Worm (Caenorhabditis elegans): ENCODE measurements around the gene T02E9.6.

ce11 chrV:11380571-11380970 is 46.5 kb upstream of the T02E9.6 start:
- TF ChIP-seq hlh-30 (tag; optimal IDR thresholded peaks at IDR 0.05; ENCODE audit: insufficient read depth) (no peak), lin-39 (tag; optimal IDR thresholded peaks at IDR 0.05) (no peak), madf-5 (GFP tag; IDR thresholded peaks at IDR 0.05) (no peak), R02D3.7 (tag; optimal IDR thresholded peaks at IDR 0.05) (no peak), ceh-20 (GFP tag; IDR thresholded peaks at IDR 0.05) (no peak), F49E8.2 (tag; optimal IDR thresholded peaks at IDR 0.05; ENCODE audit: borderline replicate concordance) (no peak), ama-1 (optimal IDR thresholded peaks at IDR 0.05) (no peak), pha-4 (GFP tag; IDR thresholded peaks at IDR 0.05) (no peak), pha-4 (tag; optimal IDR thresholded peaks at IDR 0.05) (no peak)

All from whole organism, L4 larva.